Worm (Caenorhabditis elegans): Measurements from ENCODE around the gene F25E5.1.
"Not testable (repeated sequence)": the region's sequence is repeated elsewhere in the genome, so short reads cannot be mapped to it uniquely, and the experiment has no call there.

F25E5.1 gene

DNA sequence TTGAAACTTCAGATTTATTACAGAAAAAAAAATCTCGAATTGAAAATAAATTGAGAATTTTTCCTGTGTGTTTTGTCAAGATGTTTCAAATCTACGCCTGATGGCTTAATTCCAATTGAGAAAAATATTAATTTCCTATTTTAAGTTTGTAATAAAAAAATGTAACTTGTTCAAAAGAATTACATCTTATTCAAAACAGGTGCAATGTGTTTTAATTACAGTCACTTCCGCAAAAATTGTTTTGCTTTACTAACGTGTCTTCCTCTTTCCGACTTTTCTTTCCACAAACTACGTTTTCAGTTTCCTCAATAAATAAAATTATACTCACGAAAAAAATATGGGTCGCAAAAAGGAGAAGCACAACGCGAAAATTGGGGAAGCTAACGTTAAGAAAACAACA, 27.7 kb upstream of the F25E5.1 start, which contains the start of gene F25E5.16:
F25E5.16 (plus strand) TSS at position 301 of the 400 bp plus-strand sequence.
- TF ChIP-seq hmg-11 (tag; optimal IDR thresholded peaks at IDR 0.05) (no peak), nhr-237 (tag; optimal IDR thresholded peaks at IDR 0.05) (no peak), unc-39 (tag; optimal IDR thresholded peaks at IDR 0.05) (no peak), lsy-12 (tag; optimal IDR thresholded peaks at IDR 0.05) (no peak), aly-2 (tag; optimal IDR thresholded peaks at IDR 0.05) (no peak), nhr-77 (tag; optimal IDR thresholded peaks at IDR 0.05) (no peak), fos-1 (tag; optimal IDR thresholded peaks at IDR 0.05) (no peak), nhr-67 (tag; optimal IDR thresholded peaks at IDR 0.05) (no peak), skn-1 (tag; optimal IDR thresholded peaks at IDR 0.05) (no peak), ama-1 (optimal IDR thresholded peaks at IDR 0.05) (no peak), egl-27 (tag; optimal IDR thresholded peaks at IDR 0.05) (no peak), mdl-1 (tag; optimal IDR thresholded peaks at IDR 0.05) (no peak), daf-12 (tag; optimal IDR thresholded peaks at IDR 0.05) (no peak), nhr-28 (tag; optimal IDR thresholded peaks at IDR 0.05) (no peak)

DNA sequence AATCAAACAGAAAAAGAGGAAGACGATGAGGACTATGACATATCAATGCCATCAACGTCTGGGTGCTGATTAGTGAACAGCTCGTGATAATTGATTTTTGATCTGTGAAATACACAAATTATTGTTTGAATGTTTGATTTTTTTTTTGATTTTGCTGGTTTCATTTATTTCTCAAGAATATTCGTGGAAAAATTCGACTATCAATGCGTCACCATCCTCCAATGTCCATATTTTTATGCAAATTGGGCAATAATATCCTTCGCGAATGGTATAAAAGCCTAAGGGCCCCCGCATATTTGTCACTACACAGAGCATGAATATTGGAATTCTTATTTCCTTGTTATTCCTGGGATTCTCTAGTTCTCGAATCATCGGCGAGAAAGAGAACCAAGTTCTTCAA, 25.9 kb upstream of the F25E5.1 start, which contains the start of gene try-13:
try-13 (plus strand) TSS at position 301 of the 400 bp plus-strand sequence.
- TF ChIP-seq eor-1 (tag; optimal IDR thresholded peaks at IDR 0.05) (no peak), aly-2 (tag; optimal IDR thresholded peaks at IDR 0.05) (no peak), zag-1 (tag; optimal IDR thresholded peaks at IDR 0.05) (no peak), mml-1 (tag; optimal IDR thresholded peaks at IDR 0.05) (no peak), ceh-28 (tag; optimal IDR thresholded peaks at IDR 0.05) (no peak), nhr-237 (tag; optimal IDR thresholded peaks at IDR 0.05) (no peak)

DNA sequence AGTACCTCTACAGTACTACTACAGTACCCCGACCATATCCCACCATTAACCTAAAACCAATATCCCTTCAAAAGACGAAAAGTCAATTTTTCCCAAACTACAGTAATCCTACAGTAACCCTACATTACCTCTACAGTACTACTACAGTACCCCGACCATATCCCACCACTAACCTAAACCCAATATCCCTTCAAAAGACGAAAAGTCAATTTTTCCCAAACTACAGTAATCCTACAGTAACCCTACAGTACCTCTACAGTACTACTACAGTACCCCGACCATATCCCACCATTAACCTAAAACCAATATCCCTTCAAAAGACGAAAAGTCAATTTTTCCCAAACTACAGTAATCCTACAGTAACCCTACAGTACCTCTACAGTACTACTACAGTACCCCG, 21.4 kb upstream of the F25E5.1 start, which contains the start of gene nhr-141:
nhr-141 (plus strand) TSS at position 331 of the 400 bp plus-strand sequence.
- TF ChIP-seq nhr-67 (tag; optimal IDR thresholded peaks at IDR 0.05); lin-15B (tag; optimal IDR thresholded peaks at IDR 0.05); sea-2 (GFP tag; optimal IDR thresholded peaks at IDR 0.05): not testable (repeated sequence)

- TF ChIP-seq fkh-2 (tag; optimal IDR thresholded peaks at IDR 0.05), result no peak
- TF ChIP-seq ceh-9 (tag; optimal IDR thresholded peaks at IDR 0.05), result no peak
- no peak for TF ChIP-seq daf-12 (tag; optimal IDR thresholded peaks at IDR 0.05)
Measured at ce11 chrV:7446965-7447364, 18.7 kb upstream of the F25E5.1 start, which contains the start of gene F25E5.5. Gene F25E5.5 (plus strand): TSS chrV:7447265.

ce11 chrV:7449303-7449827, 16.3 kb upstream of the F25E5.1 start, which contains the start of gene try-12:
Gene try-12 (plus strand): TSS chrV:7449353.
- no peak for TF ChIP-seq lsy-12 (tag; optimal IDR thresholded peaks at IDR 0.05)
- TF ChIP-seq skn-1 (tag; optimal IDR thresholded peaks at IDR 0.05), result no peak
- TF ChIP-seq nhr-237 (tag; optimal IDR thresholded peaks at IDR 0.05), result no peak
- no peak for TF ChIP-seq daf-12 (tag; optimal IDR thresholded peaks at IDR 0.05)
- no peak for TF ChIP-seq lin-39 (tag; optimal IDR thresholded peaks at IDR 0.05)
- no peak for TF ChIP-seq egl-5 (tag; optimal IDR thresholded peaks at IDR 0.05)
- TF ChIP-seq jun-1 (tag; optimal IDR thresholded peaks at IDR 0.05), result no peak
- TF ChIP-seq elt-2 (tag; optimal IDR thresholded peaks at IDR 0.05), result no peak
- no peak for TF ChIP-seq pqm-1 (tag; optimal IDR thresholded peaks at IDR 0.05)
- no peak for TF ChIP-seq fos-1 (tag; optimal IDR thresholded peaks at IDR 0.05)
- no peak for TF ChIP-seq nhr-28 (tag; optimal IDR thresholded peaks at IDR 0.05)
- TF ChIP-seq mml-1 (tag; optimal IDR thresholded peaks at IDR 0.05), result no peak
- no peak for TF ChIP-seq sea-2 (GFP tag; optimal IDR thresholded peaks at IDR 0.05)
- no peak for TF ChIP-seq zag-1 (tag; optimal IDR thresholded peaks at IDR 0.05)
- TF ChIP-seq pha-4 (tag; optimal IDR thresholded peaks at IDR 0.05), result no peak
- no peak for TF ChIP-seq nhr-11 (tag; optimal IDR thresholded peaks at IDR 0.05)
- TF ChIP-seq ama-1 (optimal IDR thresholded peaks at IDR 0.05), result no peak

ce11 chrV:7451421-7451820, 14.3 kb upstream of the F25E5.1 start, which contains the start of gene try-11:
Gene try-11 (plus strand): TSS chrV:7451721.
- TF ChIP-seq nhr-28 (tag; optimal IDR thresholded peaks at IDR 0.05), result no peak
- TF ChIP-seq nhr-12 (tag; optimal IDR thresholded peaks at IDR 0.05), result no peak
- no peak for TF ChIP-seq ceh-9 (tag; optimal IDR thresholded peaks at IDR 0.05)
- no peak for TF ChIP-seq ztf-11 (tag; optimal IDR thresholded peaks at IDR 0.05)
- TF ChIP-seq nhr-77 (tag; optimal IDR thresholded peaks at IDR 0.05), result no peak
- no peak for TF ChIP-seq tbx-2 (tag; optimal IDR thresholded peaks at IDR 0.05)
- TF ChIP-seq ceh-16 (tag; optimal IDR thresholded peaks at IDR 0.05), result no peak
- no peak for TF ChIP-seq aly-2 (tag; optimal IDR thresholded peaks at IDR 0.05)
- no peak for TF ChIP-seq mml-1 (tag; optimal IDR thresholded peaks at IDR 0.05)
- no peak for TF ChIP-seq ztf-4 (tag; optimal IDR thresholded peaks at IDR 0.05)
- TF ChIP-seq R02D3.7 (tag; optimal IDR thresholded peaks at IDR 0.05), result no peak
- no peak for TF ChIP-seq ZK546.5 (tag; optimal IDR thresholded peaks at IDR 0.05)
- no peak for TF ChIP-seq nfya-1 (tag; optimal IDR thresholded peaks at IDR 0.05; ENCODE audit: insufficient read depth)
- TF ChIP-seq lin-39 (tag; optimal IDR thresholded peaks at IDR 0.05), result no peak
- no peak for TF ChIP-seq sea-2 (GFP tag; optimal IDR thresholded peaks at IDR 0.05)
- no peak for TF ChIP-seq nhr-25 (tag; optimal IDR thresholded peaks at IDR 0.05)
- no peak for TF ChIP-seq pqm-1 (tag; optimal IDR thresholded peaks at IDR 0.05)
- no peak for TF ChIP-seq mdl-1 (tag; optimal IDR thresholded peaks at IDR 0.05)

Measured in whole organism, L3 larva.